Worm (Caenorhabditis elegans): ENCODE results near the gene B0563.18.

ce11 chrX:9191795-9192494 is 19.6 kb downstream of the B0563.18 start, which contains the start of gene Y81B9A.1:
- TF ChIP-seq flt-1 (GFP tag; IDR thresholded peaks at IDR 0.05) (peak; percentile 26; the same call in 1 of the 2 replicates), F13C5.2 (tag; optimal IDR thresholded peaks at IDR 0.05) (no peak)
